Fruit fly (Drosophila melanogaster) Kc167 (cell line): ENCODE measurements around the gene CG14352.

Experiments
- Myc ChIP-seq: fragments of >200 bp; optimal IDR thresholded peaks from 2 replicates; lab custom pipeline; 2017; ENCODE audit warnings: missing external identifiers
- Sin3A ChIP-seq: fragments of >200 bp; optimal IDR thresholded peaks from 2 replicates; lab custom pipeline; 2018; ENCODE audit warnings: missing external identifiers
- h ChIP-seq: fragments of >200 bp; optimal IDR thresholded peaks from 3 replicates; lab custom pipeline; 2018; ENCODE audit warnings: missing external identifiers
- insv ChIP-seq: fragments of >200 bp; optimal IDR thresholded peaks from 3 replicates; lab custom pipeline; 2018; ENCODE audit warnings: missing external identifiers
- psq ChIP-seq: fragments of >200 bp; optimal IDR thresholded peaks from 2 replicates; lab custom pipeline; 2017; ENCODE audit warnings: missing external identifiers
- ttk ChIP-seq: sonication (Bioruptor generic); optimal IDR thresholded peaks from 2 replicates; lab custom pipeline; 2017; ENCODE audit warnings: missing external identifiers

Gene CG14352

dm6 chr2L:1633397-1633796 is 22.2 kb downstream of the CG14352 start:
- no peak for TF ChIP-seq psq
- no peak for TF ChIP-seq h
- TF ChIP-seq Myc (lab: Kevin White, UChicago) = no peak
- TF ChIP-seq Sin3A (lab: Kevin White, UChicago) = no peak
- TF ChIP-seq ttk (lab: Kevin White, UChicago) = no peak
- TF ChIP-seq insv (lab: Kevin White, UChicago) = no peak

dm6 chr2L:1634099-1634856 is 23.1 kb downstream of the CG14352 start:
- TF ChIP-seq insv (lab: Kevin White, UChicago) (no peak), ttk (lab: Kevin White, UChicago) (no peak), Sin3A (lab: Kevin White, UChicago) (no peak), psq (no peak), Myc (lab: Kevin White, UChicago) (no peak), h (no peak)

dm6 chr2L:1636520-1636919 is 25.3 kb downstream of the CG14352 start:
- TF ChIP-seq ttk (lab: Kevin White, UChicago) (no peak), insv (lab: Kevin White, UChicago) (no peak), Sin3A (lab: Kevin White, UChicago) (no peak), Myc (lab: Kevin White, UChicago) (no peak), h (no peak), psq (no peak)

- TF ChIP-seq ttk (lab: Kevin White, UChicago) = no peak
- TF ChIP-seq Myc (lab: Kevin White, UChicago) = no peak
- TF ChIP-seq h = no peak
- TF ChIP-seq Sin3A (lab: Kevin White, UChicago) = no peak
- TF ChIP-seq psq = no peak
Observed at dm6 chr2L:1637265-1637664, 26.1 kb downstream of the CG14352 start.

- TF ChIP-seq h (no peak), psq (no peak), Myc (lab: Kevin White, UChicago) (no peak), insv (lab: Kevin White, UChicago) (no peak), ttk (lab: Kevin White, UChicago) (no peak), Sin3A (lab: Kevin White, UChicago) (no peak)
Observed at dm6 chr2L:1637832-1638649, 26.8 kb downstream of the CG14352 start.

- TF ChIP-seq insv (lab: Kevin White, UChicago) (no peak), psq (no peak), h (no peak), Sin3A (lab: Kevin White, UChicago) (no peak), Myc (lab: Kevin White, UChicago) (no peak), ttk (lab: Kevin White, UChicago) (no peak)
Observed at dm6 chr2L:1638650-1639549, 27.7 kb downstream of the CG14352 start.

dm6 chr2L:1643252-1643864 is 32.1 kb downstream of the CG14352 start:
- no peak for TF ChIP-seq ttk (lab: Kevin White, UChicago)
- TF ChIP-seq Sin3A (lab: Kevin White, UChicago) = no peak
- TF ChIP-seq h = no peak

- TF ChIP-seq h (no peak), ttk (lab: Kevin White, UChicago) (no peak), psq (no peak), insv (lab: Kevin White, UChicago) (no peak), Myc (lab: Kevin White, UChicago) (no peak)
Observed at dm6 chr2L:1644378-1644777, 33.2 kb downstream of the CG14352 start.

dm6 chr2L:1645328-1645727 is 34.1 kb downstream of the CG14352 start:
- TF ChIP-seq insv (lab: Kevin White, UChicago) = no peak

- TF ChIP-seq insv (lab: Kevin White, UChicago) (no peak), ttk (lab: Kevin White, UChicago) (no peak), Myc (lab: Kevin White, UChicago) (no peak), h (no peak), Sin3A (lab: Kevin White, UChicago) (no peak), psq (no peak)
Observed at dm6 chr2L:1646037-1646436, 34.8 kb downstream of the CG14352 start.

- TF ChIP-seq ttk (lab: Kevin White, UChicago) (no peak), psq (no peak), Myc (lab: Kevin White, UChicago) (no peak), h (no peak), insv (lab: Kevin White, UChicago) (no peak), Sin3A (lab: Kevin White, UChicago) (no peak)
Observed at dm6 chr2L:1646499-1646898, 35.3 kb downstream of the CG14352 start.
